Worm (Caenorhabditis elegans) whole organism, L3 larva: ENCODE measurements around the gene mrps-33.

Experiments
- R02D3.7 ChIP-seq: fragments of 150-350 bp; optimal IDR thresholded peaks from 2 replicates; lab custom pipeline; 2014; ENCODE audit warnings: missing biosample characterization, missing genetic modification characterization
- ZK546.5 ChIP-seq: sonication (generic microtip); optimal IDR thresholded peaks from 2 replicates; lab custom pipeline; 2017; ENCODE audit warnings: missing biosample characterization, missing genetic modification characterization
- aly-2 ChIP-seq: fragments of 150-350 bp; optimal IDR thresholded peaks from 2 replicates; lab custom pipeline; 2014; ENCODE audit warnings: missing biosample characterization, missing genetic modification characterization
- ama-1 ChIP-seq: fragments of 150-350 bp; optimal IDR thresholded peaks from 2 replicates; lab custom pipeline; 2018
- ceh-16 ChIP-seq: sonication (generic microtip); optimal IDR thresholded peaks from 2 replicates; lab custom pipeline; 2017; ENCODE audit warnings: missing biosample characterization, missing genetic modification characterization
- ceh-28 ChIP-seq: fragments of 150-350 bp; optimal IDR thresholded peaks from 2 replicates; lab custom pipeline; 2014; ENCODE audit warnings: missing biosample characterization, missing genetic modification reagents, missing genetic modification characterization
- ceh-82 ChIP-seq: fragments of 150-350 bp; optimal IDR thresholded peaks from 2 replicates; lab custom pipeline; 2014; ENCODE audit warnings: missing biosample characterization, missing genetic modification characterization
- ceh-9 ChIP-seq: sonication (generic microtip); optimal IDR thresholded peaks from 2 replicates; lab custom pipeline; 2018; ENCODE audit warnings: missing biosample characterization, missing genetic modification characterization
- egl-5 ChIP-seq: fragments of 150-350 bp; optimal IDR thresholded peaks from 2 replicates; lab custom pipeline; 2017; ENCODE audit warnings: missing biosample characterization, missing genetic modification reagents, missing genetic modification characterization, inconsistent platforms
- elt-1 ChIP-seq: fragments of 150-350 bp; optimal IDR thresholded peaks from 2 replicates; lab custom pipeline; 2014; ENCODE audit warnings: missing biosample characterization, missing genetic modification characterization
- elt-2 ChIP-seq: sonication (generic microtip); optimal IDR thresholded peaks from 2 replicates; lab custom pipeline; 2016; ENCODE audit warnings: missing genetic modification reagents, mild to moderate bottlenecking, missing genetic modification characterization, missing compliant biosample characterization
- elt-3 ChIP-seq, 3 experiments: fragments of 150-350 bp in 1 of 3; sonication (generic microtip) in 2 of 3; optimal IDR thresholded peaks; 2 replicates in 2 of 3; 4 replicates in 1 of 3; lab custom pipeline; 2014 to 2017; ENCODE audit warnings: missing biosample characterization in 3 of 3, missing genetic modification characterization in 3 of 3
- eor-1 ChIP-seq, 2 experiments: fragments of 150-350 bp; optimal IDR thresholded peaks; 2 replicates each; lab custom pipeline; 2014 to 2018; ENCODE audit warnings: missing biosample characterization in 2 of 2, missing genetic modification characterization in 2 of 2
- fkh-10 ChIP-seq: sonication (generic microtip); optimal IDR thresholded peaks from 2 replicates; lab custom pipeline; 2017; ENCODE audit warnings: missing biosample characterization, missing genetic modification reagents, missing genetic modification characterization
- fos-1 ChIP-seq: fragments of 150-350 bp; optimal IDR thresholded peaks from 2 replicates; lab custom pipeline; 2014; ENCODE audit warnings: missing biosample characterization, missing genetic modification characterization
- hmg-11 ChIP-seq: sonication (generic microtip); optimal IDR thresholded peaks from 2 replicates; lab custom pipeline; 2016; ENCODE audit warnings: missing genetic modification characterization, missing compliant biosample characterization
- jun-1 ChIP-seq: fragments of 150-350 bp; optimal IDR thresholded peaks from 2 replicates; lab custom pipeline; 2014; ENCODE audit warnings: missing biosample characterization, missing genetic modification reagents, missing genetic modification characterization
- lin-15B ChIP-seq: fragments of 150-350 bp; optimal IDR thresholded peaks from 2 replicates; lab custom pipeline; 2014; ENCODE audit warnings: missing biosample characterization, missing genetic modification characterization
- lin-39 ChIP-seq: fragments of 150-350 bp; optimal IDR thresholded peaks from 2 replicates; lab custom pipeline; 2018; ENCODE audit warnings: missing biosample characterization, missing genetic modification reagents, missing genetic modification characterization
- lsy-12 ChIP-seq: sonication (generic microtip); optimal IDR thresholded peaks from 2 replicates; lab custom pipeline; 2016; ENCODE audit warnings: mild to moderate bottlenecking, missing genetic modification characterization, missing compliant biosample characterization
- mml-1 ChIP-seq: fragments of 150-350 bp; sonication (generic microtip); optimal IDR thresholded peaks from 3 replicates; lab custom pipeline; 2014; ENCODE audit warnings: missing biosample characterization, missing genetic modification characterization
- nhr-12 ChIP-seq: fragments of 150-350 bp; optimal IDR thresholded peaks from 2 replicates; lab custom pipeline; 2014; ENCODE audit warnings: missing biosample characterization, missing genetic modification characterization
- nhr-23 ChIP-seq: fragments of 150-350 bp; optimal IDR thresholded peaks from 2 replicates; lab custom pipeline; 2014; ENCODE audit warnings: missing biosample characterization, missing genetic modification reagents, missing genetic modification characterization
- nhr-237 ChIP-seq: fragments of 150-350 bp; optimal IDR thresholded peaks from 2 replicates; lab custom pipeline; 2014; ENCODE audit warnings: missing biosample characterization, missing genetic modification characterization
- nhr-25 ChIP-seq: sonication (generic microtip); optimal IDR thresholded peaks from 2 replicates; lab custom pipeline; 2017; ENCODE audit warnings: missing biosample characterization, missing genetic modification characterization
- nhr-28 ChIP-seq: fragments of 150-350 bp; optimal IDR thresholded peaks from 2 replicates; lab custom pipeline; 2014; ENCODE audit warnings: missing biosample characterization, missing genetic modification characterization
- nhr-67 ChIP-seq: fragments of 150-350 bp; optimal IDR thresholded peaks from 2 replicates; lab custom pipeline; 2014; ENCODE audit warnings: missing biosample characterization, missing genetic modification characterization
- nhr-77 ChIP-seq: fragments of 150-350 bp; optimal IDR thresholded peaks from 2 replicates; lab custom pipeline; 2014; ENCODE audit warnings: missing biosample characterization, missing genetic modification characterization
- pha-4 ChIP-seq: fragments of 150-350 bp; optimal IDR thresholded peaks from 2 replicates; lab custom pipeline; 2014; ENCODE audit warnings: missing biosample characterization, missing genetic modification reagents, missing genetic modification characterization
- pqm-1 ChIP-seq: fragments of 150-350 bp; optimal IDR thresholded peaks from 2 replicates; lab custom pipeline; 2017; ENCODE audit warnings: missing biosample characterization, missing genetic modification characterization, inconsistent platforms
- sea-2 ChIP-seq: fragments of 150-350 bp; sonication (generic microtip); optimal IDR thresholded peaks from 4 replicates; lab custom pipeline; 2014; ENCODE audit warnings: missing biosample characterization, missing genetic modification reagents, missing genetic modification characterization
- skn-1 ChIP-seq: fragments of 150-350 bp; optimal IDR thresholded peaks from 2 replicates; lab custom pipeline; 2014; ENCODE audit warnings: missing biosample characterization, missing genetic modification characterization
- snpc-4 ChIP-seq: fragments of 150-350 bp; optimal IDR thresholded peaks from 2 replicates; lab custom pipeline; 2014; ENCODE audit warnings: missing biosample characterization, missing genetic modification characterization
- tbx-2 ChIP-seq: sonication (generic microtip); optimal IDR thresholded peaks from 2 replicates; lab custom pipeline; 2016; ENCODE audit warnings: mild to moderate bottlenecking, missing genetic modification characterization, missing compliant biosample characterization
- unc-62 ChIP-seq: fragments of 150-350 bp; sonication (generic microtip); optimal IDR thresholded peaks from 4 replicates; lab custom pipeline; 2014; ENCODE audit warnings: missing biosample characterization, missing genetic modification reagents, missing genetic modification characterization
- zag-1 ChIP-seq: fragments of 150-350 bp; optimal IDR thresholded peaks from 2 replicates; lab custom pipeline; 2014; ENCODE audit warnings: missing biosample characterization, missing genetic modification characterization
- ztf-11 ChIP-seq: fragments of 150-350 bp; optimal IDR thresholded peaks from 2 replicates; lab custom pipeline; 2014; ENCODE audit warnings: missing biosample characterization, missing genetic modification characterization
- ztf-4 ChIP-seq: fragments of 150-350 bp; optimal IDR thresholded peaks from 2 replicates; lab custom pipeline; 2014; ENCODE audit warnings: missing biosample characterization, missing genetic modification characterization

mrps-33 gene

DNA sequence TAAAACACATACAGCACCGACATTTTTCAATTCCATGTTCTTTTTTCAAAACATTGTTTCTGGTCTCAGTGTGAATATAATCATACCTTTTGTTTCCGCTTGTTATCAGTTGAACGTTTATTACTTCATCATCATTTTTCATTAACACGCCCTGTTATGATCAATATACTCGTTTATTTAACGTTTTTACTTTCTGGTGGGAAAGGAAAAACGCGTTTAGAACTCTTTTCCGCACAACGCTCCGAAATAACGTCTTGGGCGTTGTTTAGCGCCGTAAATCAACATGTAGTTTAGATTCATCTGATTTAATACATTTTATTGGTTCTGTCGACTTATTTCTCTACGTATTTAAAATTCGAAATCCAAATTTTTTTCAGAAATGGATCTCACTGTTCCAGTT lies 14.5 kb downstream of the mrps-33 start, which contains the start of gene pgm-3:
Gene pgm-3, plus strand, starts transcription at position 378 of the 400 bp plus-strand sequence.
- no peak for TF ChIP-seq egl-5 (tag; lab: Kevin White, UChicago)
- TF ChIP-seq elt-2 (tag; lab: Kevin White, UChicago) = peak; percentile 64
- TF ChIP-seq eor-1 (tag; optimal IDR thresholded peaks at IDR 0.05; lab: Kevin White, UChicago) = no peak
- no peak for TF ChIP-seq nhr-237 (tag; lab: Kevin White, UChicago)
- peak; percentile 32 for TF ChIP-seq pqm-1
- TF ChIP-seq snpc-4 (tag; lab: Kevin White, UChicago) = no peak
- TF ChIP-seq nhr-25 (tag; lab: Kevin White, UChicago) = no peak
- TF ChIP-seq R02D3.7 (tag; lab: Kevin White, UChicago) = peak; percentile 15
- TF ChIP-seq hmg-11 = no peak
- no peak for TF ChIP-seq ceh-82
- no peak for TF ChIP-seq fkh-10 (GFP tag; lab: Kevin White, UChicago)
- TF ChIP-seq lsy-12 (tag; lab: Kevin White, UChicago) = no peak
- TF ChIP-seq lin-15B (tag; lab: Kevin White, UChicago) = peak; percentile 2
- no peak for TF ChIP-seq sea-2 (GFP tag; lab: Kevin White, UChicago)

DNA sequence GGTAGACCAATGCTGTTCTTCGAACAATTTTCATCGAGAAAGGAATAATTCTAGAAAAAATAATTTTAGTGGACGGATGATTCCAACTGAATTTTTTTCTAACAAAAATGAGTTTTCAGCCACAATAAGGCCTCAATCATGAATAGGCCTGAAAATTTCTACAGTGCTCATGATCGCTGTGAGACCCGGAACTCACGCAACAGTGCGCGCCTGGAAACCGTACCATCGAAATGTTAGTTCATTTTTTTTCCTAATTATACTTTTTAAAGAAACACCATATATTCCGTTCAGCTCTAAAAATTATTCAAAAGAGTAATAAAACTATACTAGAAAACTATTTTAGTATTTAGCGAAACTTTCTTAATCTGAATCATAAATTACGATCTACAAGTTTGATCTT lies 14.9 kb downstream of the mrps-33 start:
- TF ChIP-seq fos-1 (tag; lab: Kevin White, UChicago) = no peak
- no peak for TF ChIP-seq skn-1 (tag; lab: Kevin White, UChicago)
- no peak for TF ChIP-seq hmg-11
- no peak for TF ChIP-seq nhr-67 (tag; lab: Kevin White, UChicago)
- TF ChIP-seq mml-1 (tag; lab: Kevin White, UChicago) = no peak
- no peak for TF ChIP-seq unc-62 (GFP tag; lab: Kevin White, UChicago)
- no peak for TF ChIP-seq ceh-16 (tag; lab: Kevin White, UChicago)
- no peak for TF ChIP-seq ama-1 (lab: Kevin White, UChicago)
- no peak for TF ChIP-seq ztf-4 (tag; lab: Kevin White, UChicago)
- TF ChIP-seq elt-1 (tag; lab: Kevin White, UChicago) = no peak
- TF ChIP-seq nhr-237 (tag; lab: Kevin White, UChicago) = no peak
- no peak for TF ChIP-seq nhr-28 (tag; lab: Kevin White, UChicago)

DNA sequence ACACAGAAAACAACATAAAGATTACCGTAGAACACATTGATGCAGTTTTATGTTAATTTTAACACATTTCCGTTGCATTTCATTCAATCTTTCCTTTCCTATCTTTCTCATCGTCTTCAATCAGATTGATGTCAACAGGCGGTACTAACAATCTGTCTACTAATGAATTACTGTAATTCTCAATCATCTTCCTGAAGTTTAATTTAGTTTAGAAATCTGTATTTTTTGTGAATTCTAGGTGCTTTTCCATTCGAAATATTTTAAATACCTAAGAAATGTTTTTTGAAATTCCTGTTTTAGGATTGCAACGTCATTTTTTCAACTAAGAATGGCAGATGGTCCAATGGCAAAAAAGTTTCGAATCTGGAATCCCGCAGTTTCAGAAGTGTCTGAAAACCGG lies 16.1 kb downstream of the mrps-33 start, which contains the start of gene F21D5.9:
Gene F21D5.9, plus strand, starts transcription at position 301 of the 400 bp plus-strand sequence.
- no peak for TF ChIP-seq ceh-28 (tag; lab: Kevin White, UChicago)
- TF ChIP-seq eor-1 (tag; optimal IDR thresholded peaks at IDR 0.05; lab: Kevin White, UChicago) = no peak
- TF ChIP-seq tbx-2 (tag; lab: Kevin White, UChicago) = no peak

DNA sequence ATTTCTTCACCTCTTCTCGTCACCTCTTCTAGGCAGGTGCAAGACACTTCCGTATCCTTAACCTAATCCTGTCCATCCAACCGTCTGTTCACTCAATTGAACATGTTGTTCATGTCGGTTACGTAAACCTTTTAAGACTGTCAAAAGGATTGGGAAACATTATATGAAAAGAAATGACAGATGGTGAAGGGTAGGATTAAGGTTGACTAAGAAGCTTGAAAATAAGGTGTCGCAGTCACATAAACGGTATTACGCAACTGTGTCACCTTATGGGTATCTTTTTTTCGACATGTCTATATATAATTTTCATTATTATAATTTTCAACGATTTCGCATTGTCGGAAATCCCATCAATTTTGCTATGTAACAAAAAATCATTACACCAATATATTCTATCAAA lies 17.0 kb downstream of the mrps-33 start:
- TF ChIP-seq ama-1 (lab: Kevin White, UChicago) = no peak
- TF ChIP-seq aly-2 (tag; lab: Kevin White, UChicago) = no peak
- no peak for TF ChIP-seq ceh-9 (tag; lab: Kevin White, UChicago)
- no peak for TF ChIP-seq nhr-12 (tag; lab: Kevin White, UChicago)
- TF ChIP-seq jun-1 (tag; lab: Kevin White, UChicago) = no peak
- no peak for TF ChIP-seq elt-3 (tag; optimal IDR thresholded peaks at IDR 0.05; lab: Kevin White, UChicago)
- no peak for TF ChIP-seq ZK546.5 (tag; lab: Kevin White, UChicago)
- no peak for TF ChIP-seq R02D3.7 (tag; lab: Kevin White, UChicago)
- TF ChIP-seq pha-4 (tag; lab: Kevin White, UChicago) = no peak
- no peak for TF ChIP-seq nhr-23 (tag; lab: Kevin White, UChicago)
- no peak for TF ChIP-seq ceh-28 (tag; lab: Kevin White, UChicago)
- no peak for TF ChIP-seq elt-2 (tag; lab: Kevin White, UChicago)
- TF ChIP-seq elt-1 (tag; lab: Kevin White, UChicago) = no peak

DNA sequence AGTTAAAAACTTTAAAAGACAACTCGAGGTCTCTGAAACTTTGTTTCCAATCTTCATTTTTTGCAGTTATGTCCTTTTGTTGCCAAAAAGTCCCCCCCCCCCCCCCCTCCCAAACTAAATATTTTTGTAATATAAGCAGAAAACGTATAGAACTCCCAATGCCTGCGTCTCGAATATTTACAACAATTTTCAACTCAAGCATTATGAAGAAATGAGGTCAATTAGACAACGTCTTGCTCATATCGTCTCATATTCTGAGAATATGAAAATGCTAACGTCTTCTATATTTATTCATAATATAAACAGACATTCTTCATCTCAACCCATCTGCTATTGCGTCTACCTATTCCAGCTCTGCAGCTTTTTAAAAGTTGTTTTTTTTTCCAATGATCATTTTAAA lies 21.7 kb downstream of the mrps-33 start, which contains the start of gene H23L24.1:
Gene H23L24.1, plus strand, starts transcription at position 301 of the 400 bp plus-strand sequence.
- TF ChIP-seq ama-1 (lab: Kevin White, UChicago) = no peak
- TF ChIP-seq ceh-9 (tag; lab: Kevin White, UChicago) = no peak
- TF ChIP-seq nhr-23 (tag; lab: Kevin White, UChicago) = no peak
- no peak for TF ChIP-seq skn-1 (tag; lab: Kevin White, UChicago)
- no peak for TF ChIP-seq unc-62 (GFP tag; lab: Kevin White, UChicago)
- TF ChIP-seq zag-1 (tag; lab: Kevin White, UChicago) = no peak
- no peak for TF ChIP-seq lin-39 (tag; lab: Kevin White, UChicago)
- no peak for TF ChIP-seq snpc-4 (tag; lab: Kevin White, UChicago)
- TF ChIP-seq nhr-77 (tag; lab: Kevin White, UChicago) = no peak
- TF ChIP-seq ztf-11 (tag; lab: Kevin White, UChicago) = no peak
- no peak for TF ChIP-seq ceh-28 (tag; lab: Kevin White, UChicago)
- TF ChIP-seq pha-4 (tag; lab: Kevin White, UChicago) = no peak
- no peak for TF ChIP-seq sea-2 (GFP tag; lab: Kevin White, UChicago)
- no peak for TF ChIP-seq ceh-82
- TF ChIP-seq pqm-1 = no peak
- TF ChIP-seq nhr-25 (tag; lab: Kevin White, UChicago) = no peak
